Worm (Caenorhabditis elegans) whole organism, L1 larva: Measurements from ENCODE around the gene cutl-11.

Experiments used
- C16A3.4 ChIP-seq: fragments of 150-350 bp; optimal IDR thresholded peaks from 2 replicates; lab custom pipeline; 2014; ENCODE audit warnings: missing biosample characterization, missing genetic modification characterization
- Y116A8C.19 ChIP-seq: sonication (generic microtip); optimal IDR thresholded peaks from 2 replicates; lab custom pipeline; 2016; ENCODE audit warnings: missing compliant biosample characterization, missing genetic modification characterization, borderline replicate concordance
- blmp-1 ChIP-seq: fragments of 150-350 bp; optimal IDR thresholded peaks from 2 replicates; lab custom pipeline; 2014; ENCODE audit warnings: missing biosample characterization, missing genetic modification characterization
- ceh-63 ChIP-seq: fragments of 200-800 bp; sonication (Bioruptor generic); optimal IDR thresholded peaks from 2 replicates; lab custom pipeline; 2018; ENCODE audit warnings: mild to moderate bottlenecking, missing genetic modification characterization, missing compliant biosample characterization
- ceh-8 ChIP-seq: fragments of 200-800 bp; sonication (Bioruptor generic); optimal IDR thresholded peaks from 2 replicates; lab custom pipeline; 2018; ENCODE audit warnings: mild to moderate bottlenecking, missing genetic modification characterization, moderate library complexity, missing compliant biosample characterization
- ceh-88 ChIP-seq: fragments of 200-800 bp; sonication (Bioruptor generic); IDR thresholded peaks from 2 replicates; pipeline ENCODE4 v1.3.6; 2022; ENCODE audit warnings: missing genetic modification characterization, missing compliant biosample characterization
- dsc-1 ChIP-seq: sonication (generic microtip); optimal IDR thresholded peaks from 2 replicates; lab custom pipeline; 2016; ENCODE audit warnings: mild to moderate bottlenecking, missing genetic modification characterization, missing compliant biosample characterization
- efl-1 ChIP-seq, 4 experiments: fragments of 150-350 bp; optimal IDR thresholded peaks in 3 of 4; peaks in 1 of 4; 1 replicate in 1 of 4; 2 replicates in 3 of 4; lab custom pipeline; 2014; ENCODE audit warnings: missing biosample characterization in 2 of 4, missing genetic modification characterization in 2 of 4, missing genetic modification reagents in 2 of 4
- efl-3 ChIP-seq: fragments of 200-800 bp; sonication (Bioruptor generic); optimal IDR thresholded peaks from 2 replicates; lab custom pipeline; 2018; ENCODE audit warnings: mild to moderate bottlenecking, missing genetic modification characterization, missing compliant biosample characterization
- egl-13 ChIP-seq: sonication (generic microtip); optimal IDR thresholded peaks from 2 replicates; lab custom pipeline; 2016; ENCODE audit warnings: missing genotype, missing genetic modification reagents, missing genetic modification characterization, missing compliant biosample characterization
- elt-2 ChIP-seq: sonication (generic microtip); optimal IDR thresholded peaks from 2 replicates; lab custom pipeline; 2016; ENCODE audit warnings: missing genetic modification characterization, mild to moderate bottlenecking, inconsistent platforms, missing compliant biosample characterization, missing genetic modification reagents
- elt-3 ChIP-seq, 6 experiments: fragments of 150-350 bp in 1 of 6; sonication (generic microtip); optimal IDR thresholded peaks; 2 replicates each; lab custom pipeline; 2017 to 2018; ENCODE audit warnings: missing biosample characterization in 6 of 6, missing genetic modification characterization in 6 of 6, inconsistent platforms in 1 of 6
- fkh-10 ChIP-seq: sonication (generic microtip); optimal IDR thresholded peaks from 2 replicates; lab custom pipeline; 2017; ENCODE audit warnings: missing biosample characterization, missing genetic modification reagents, missing genetic modification characterization
- fkh-4 ChIP-seq: sonication (generic microtip); optimal IDR thresholded peaks from 2 replicates; lab custom pipeline; 2016; ENCODE audit warnings: missing compliant biosample characterization, missing genetic modification characterization, borderline replicate concordance
- fkh-8 ChIP-seq: sonication (generic microtip); optimal IDR thresholded peaks from 2 replicates; lab custom pipeline; 2016; ENCODE audit warnings: mild to moderate bottlenecking, missing genetic modification characterization, missing compliant biosample characterization
- grh-1 ChIP-seq: fragments of 200-800 bp; sonication (Bioruptor generic); IDR thresholded peaks from 2 replicates; pipeline ENCODE4 v1.3.6; 2022; ENCODE audit warnings: missing genetic modification reagents, missing genetic modification characterization, missing compliant biosample characterization
- irx-1 ChIP-seq: sonication (generic microtip); optimal IDR thresholded peaks from 2 replicates; lab custom pipeline; 2016; ENCODE audit warnings: missing genetic modification characterization, missing compliant biosample characterization
- isw-1 ChIP-seq: fragments of 200-800 bp; sonication (Bioruptor generic); IDR thresholded peaks from 2 replicates; pipeline ENCODE4 v1.3.6; 2022; ENCODE audit warnings: missing genetic modification characterization, missing compliant biosample characterization
- lin-13 ChIP-seq: fragments of 150-350 bp; optimal IDR thresholded peaks from 2 replicates; lab custom pipeline; 2014; ENCODE audit warnings: missing biosample characterization, missing genetic modification reagents, missing genetic modification characterization
- lin-14 ChIP-seq: fragments of 200-800 bp; sonication (Bioruptor generic); optimal IDR thresholded peaks from 2 replicates; lab custom pipeline; 2018; ENCODE audit warnings: mild to moderate bottlenecking, missing genetic modification characterization, moderate library complexity, missing compliant biosample characterization
- lir-3 ChIP-seq: sonication (generic microtip); optimal IDR thresholded peaks from 2 replicates; lab custom pipeline; 2016; ENCODE audit warnings: mild to moderate bottlenecking, missing genetic modification characterization, moderate library complexity, missing compliant biosample characterization; ENCODE audit not compliant: poor library complexity
- lsy-2 ChIP-seq, 2 experiments: fragments of 150-350 bp; optimal IDR thresholded peaks; 2 replicates each; lab custom pipeline; 2014; ENCODE audit warnings: missing biosample characterization in 2 of 2, missing genetic modification characterization in 2 of 2
- mab-9 ChIP-seq: fragments of 200-800 bp; sonication (Bioruptor generic); IDR thresholded peaks from 2 replicates; pipeline ENCODE4 v1.3.6; 2022; ENCODE audit warnings: missing genetic modification reagents, missing genetic modification characterization, missing compliant biosample characterization
- mdl-1 ChIP-seq, 2 experiments: fragments of 150-350 bp; optimal IDR thresholded peaks; 2 replicates each; lab custom pipeline; 2014 to 2017; ENCODE audit warnings: missing biosample characterization in 2 of 2, missing genetic modification characterization in 2 of 2, inconsistent platforms in 1 of 2
- mep-1 ChIP-seq: fragments of 150-350 bp; optimal IDR thresholded peaks from 2 replicates; lab custom pipeline; 2014; ENCODE audit warnings: missing biosample characterization, missing genetic modification characterization
- nhr-19 ChIP-seq: fragments of 200-800 bp; sonication (Bioruptor generic); conservative IDR thresholded peaks from 2 replicates; pipeline ENCODE4 v1.3.6; 2022; ENCODE audit warnings: missing genetic modification characterization, missing compliant biosample characterization
- nhr-20 ChIP-seq: sonication (generic microtip); optimal IDR thresholded peaks from 2 replicates; lab custom pipeline; 2016; ENCODE audit warnings: mild to moderate bottlenecking, missing genetic modification characterization, missing compliant biosample characterization
- nhr-47 ChIP-seq: sonication (generic microtip); optimal IDR thresholded peaks from 2 replicates; lab custom pipeline; 2016; ENCODE audit warnings: mild to moderate bottlenecking, missing genetic modification characterization, moderate library complexity, missing compliant biosample characterization
- nhr-71 ChIP-seq: sonication (generic microtip); optimal IDR thresholded peaks from 2 replicates; lab custom pipeline; 2016; ENCODE audit warnings: mild to moderate bottlenecking, missing genetic modification characterization, moderate library complexity, missing compliant biosample characterization
- nhr-84 ChIP-seq: sonication (generic microtip); optimal IDR thresholded peaks from 2 replicates; lab custom pipeline; 2017; ENCODE audit warnings: missing biosample characterization, missing genetic modification characterization
- nhr-90 ChIP-seq: sonication (generic microtip); optimal IDR thresholded peaks from 2 replicates; lab custom pipeline; 2016; ENCODE audit warnings: mild to moderate bottlenecking, missing genetic modification characterization, missing compliant biosample characterization; ENCODE audit not compliant: poor library complexity
- pax-3 ChIP-seq: fragments of 200-800 bp; sonication (Bioruptor generic); optimal IDR thresholded peaks from 2 replicates; lab custom pipeline; 2018; ENCODE audit warnings: mild to moderate bottlenecking, missing genetic modification characterization, moderate library complexity, missing compliant biosample characterization
- rnt-1 ChIP-seq: sonication (generic microtip); optimal IDR thresholded peaks from 2 replicates; lab custom pipeline; 2016; ENCODE audit warnings: mild to moderate bottlenecking, missing genetic modification characterization, moderate library complexity, missing compliant biosample characterization
- skn-1 ChIP-seq: fragments of 150-350 bp; optimal IDR thresholded peaks from 2 replicates; lab custom pipeline; 2014; ENCODE audit warnings: missing biosample characterization, missing genetic modification characterization
- snu-23 ChIP-seq: sonication (generic microtip); optimal IDR thresholded peaks from 2 replicates; lab custom pipeline; 2016; ENCODE audit warnings: missing genetic modification characterization, missing compliant biosample characterization
- sup-37 ChIP-seq: fragments of 200-800 bp; sonication (Bioruptor generic); optimal IDR thresholded peaks from 2 replicates; lab custom pipeline; 2018; ENCODE audit warnings: mild to moderate bottlenecking, missing genetic modification characterization, missing compliant biosample characterization
- swsn-7 ChIP-seq: sonication (generic microtip); optimal IDR thresholded peaks from 2 replicates; lab custom pipeline; 2016; ENCODE audit warnings: missing genetic modification characterization, missing compliant biosample characterization
- tbx-2 ChIP-seq: sonication (generic microtip); optimal IDR thresholded peaks from 2 replicates; lab custom pipeline; 2016; ENCODE audit warnings: missing genetic modification characterization, missing compliant biosample characterization
- unc-86 ChIP-seq: sonication (generic microtip); optimal IDR thresholded peaks from 2 replicates; lab custom pipeline; 2016; ENCODE audit warnings: missing genetic modification characterization, missing compliant biosample characterization
- unc-98 ChIP-seq: fragments of 200-800 bp; sonication (Bioruptor generic); IDR thresholded peaks from 2 replicates; pipeline ENCODE4 v1.3.6; 2022; ENCODE audit warnings: missing genetic modification characterization, missing compliant biosample characterization
- xbp-1 ChIP-seq: sonication (generic microtip); optimal IDR thresholded peaks from 2 replicates; lab custom pipeline; 2016; ENCODE audit warnings: missing genetic modification characterization, missing compliant biosample characterization
- zag-1 ChIP-seq: fragments of 150-350 bp; optimal IDR thresholded peaks from 2 replicates; lab custom pipeline; 2014; ENCODE audit warnings: missing biosample characterization, missing genetic modification characterization
- zip-4 ChIP-seq: fragments of 200-800 bp; sonication (Bioruptor generic); optimal IDR thresholded peaks from 2 replicates; lab custom pipeline; 2018; ENCODE audit warnings: mild to moderate bottlenecking, missing genetic modification characterization, moderate library complexity, missing compliant biosample characterization
- ztf-11 ChIP-seq, 2 experiments: sonication (generic microtip); optimal IDR thresholded peaks; 2 replicates each; lab custom pipeline; 2016 to 2017; ENCODE audit warnings: missing genetic modification characterization in 2 of 2, missing biosample characterization in 1 of 2, missing compliant biosample characterization in 1 of 2

The cutl-11 gene

DNA sequence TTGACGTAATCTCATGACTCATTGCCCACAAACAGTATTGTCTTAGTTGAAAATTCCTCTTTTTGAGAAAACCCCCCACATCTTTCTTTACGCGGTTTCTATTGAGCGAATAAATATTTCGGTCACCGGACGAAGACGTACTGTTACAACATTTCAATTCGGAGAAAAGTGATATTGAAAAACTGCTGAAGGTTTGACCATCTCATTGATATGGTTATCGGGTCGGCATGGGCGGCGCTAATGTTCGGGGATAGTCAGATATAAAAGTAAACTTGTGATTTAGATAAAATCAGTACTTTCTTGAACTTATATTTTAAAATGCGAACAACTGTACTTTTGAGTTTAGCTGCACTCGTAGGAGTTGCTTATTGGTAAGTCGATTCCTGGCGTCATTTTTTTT is 3.5 kb downstream of the cutl-11 start, which contains the start of gene T04F8.8:
Gene T04F8.8 (plus strand): TSS at position 301 of the 400 bp plus-strand sequence.
- TF ChIP-seq blmp-1 (peak; percentile 47), lin-14 (GFP tag; lab: Kevin White, UChicago) (peak; percentile 22), lir-3 (tag; lab: Kevin White, UChicago) (no peak), elt-3 (tag; optimal IDR thresholded peaks at IDR 0.05; lab: Kevin White, UChicago) (peak in 1 of 6 experiments; percentile 16), nhr-71 (tag; lab: Kevin White, UChicago) (peak; percentile 10)
- TF ChIP-seq, all 84 proteins: peak for 4

DNA sequence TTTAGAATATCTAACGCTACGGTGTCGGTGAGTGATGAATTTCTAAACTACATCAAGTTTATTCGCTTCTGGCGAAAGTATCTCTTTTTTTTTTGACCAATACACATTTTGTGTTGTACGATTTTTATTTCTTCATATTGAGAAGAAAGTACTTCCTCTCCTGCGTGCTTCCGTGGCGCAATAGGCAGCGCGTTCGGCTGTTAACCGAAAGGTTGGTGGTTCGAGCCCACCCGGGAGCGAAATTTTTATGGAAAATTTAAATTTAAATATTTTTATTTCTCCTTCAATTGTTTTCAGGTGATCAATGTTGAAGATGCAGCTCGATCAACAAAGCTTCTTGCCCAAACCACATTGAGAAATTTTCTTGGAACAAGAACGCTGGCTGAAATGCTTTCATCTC is 5.1 kb downstream of the cutl-11 start:
- TF ChIP-seq mdl-1 (tag; optimal IDR thresholded peaks at IDR 0.05; lab: Kevin White, UChicago) (peak in 1 of 2 experiments; percentile 40), nhr-71 (tag; lab: Kevin White, UChicago) (peak; percentile 62), snu-23 (GFP tag; lab: Kevin White, UChicago) (peak; percentile 49), nhr-19 (peak; percentile 14; the same call in 1 of the 2 replicates), blmp-1 (peak; percentile 23), lin-14 (GFP tag; lab: Kevin White, UChicago) (peak; percentile 5), rnt-1 (tag; lab: Kevin White, UChicago) (peak; percentile 35), skn-1 (tag; lab: Kevin White, UChicago) (peak; percentile 20), nhr-20 (tag; lab: Kevin White, UChicago) (peak; percentile 43), fkh-8 (no peak), ceh-63 (GFP tag; lab: Kevin White, UChicago) (no peak), mep-1 (tag; lab: Kevin White, UChicago) (peak; percentile 36), fkh-10 (no peak), egl-13 (tag; lab: Kevin White, UChicago) (no peak), elt-3 (tag; optimal IDR thresholded peaks at IDR 0.05; lab: Kevin White, UChicago) (peak in 1 of 6 experiments; percentile 49), Y116A8C.19 (tag; lab: Kevin White, UChicago) (no peak), nhr-84 (no peak), efl-1 (optimal IDR thresholded peaks at IDR 0.05; lab: Kevin White, UChicago) (no peak), efl-1 (GFP tag; optimal IDR thresholded peaks at IDR 0.05 in 1 of 2; lab: Kevin White, UChicago) (no peak), unc-98 (GFP tag; lab: Robert Waterston, UW) (no peak), elt-2 (tag; lab: Kevin White, UChicago) (peak; percentile 27), zip-4 (GFP tag; lab: Kevin White, UChicago) (no peak), tbx-2 (tag; lab: Kevin White, UChicago) (peak; percentile 25), swsn-7 (tag; lab: Kevin White, UChicago) (peak; percentile 21), zag-1 (tag; lab: Kevin White, UChicago) (no peak), nhr-90 (peak; percentile 58), nhr-47 (peak; percentile 35), C16A3.4 (peak; percentile 25), lsy-2 (tag; optimal IDR thresholded peaks at IDR 0.05; lab: Kevin White, UChicago) (peak in 1 of 2 experiments; percentile 2)

DNA sequence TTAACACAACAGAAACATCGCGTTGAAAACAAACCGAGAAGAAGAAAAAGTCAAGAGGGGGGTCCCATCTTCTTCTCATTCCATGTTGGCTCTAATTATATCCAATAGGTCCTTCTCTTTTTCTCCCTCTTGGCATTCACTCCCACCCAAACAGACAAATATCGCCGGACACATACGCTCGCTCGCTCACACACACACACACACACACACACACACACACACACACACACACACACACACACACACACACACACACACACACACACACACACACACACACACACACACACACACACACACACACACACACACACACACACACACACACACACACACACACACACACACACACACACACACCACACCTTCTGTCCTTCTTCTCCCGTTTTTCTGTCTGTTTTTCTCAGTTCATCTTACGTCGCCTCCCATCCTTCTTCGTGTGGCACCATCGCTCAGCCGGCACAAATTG is 6.8 kb downstream of the cutl-11 start, which contains the start of gene sto-4:
Gene sto-4 (plus strand): TSS at position 360 of the 469 bp plus-strand sequence.
- TF ChIP-seq ceh-88 = peak; percentile 65
- peak; percentile 24 for TF ChIP-seq lir-3 (tag; lab: Kevin White, UChicago)
- peak in 1 of 2 experiments; percentile 76 for TF ChIP-seq ztf-11 (tag; optimal IDR thresholded peaks at IDR 0.05; lab: Kevin White, UChicago)
- TF ChIP-seq lin-13 (GFP tag; lab: Kevin White, UChicago) = peak; percentile 38
- TF ChIP-seq lin-14 (GFP tag; lab: Kevin White, UChicago) = peak; percentile 98
- TF ChIP-seq unc-86 (tag; lab: Kevin White, UChicago) = peak; percentile 90
- peak; percentile 95 for TF ChIP-seq ceh-8
- peak; percentile 93 for TF ChIP-seq ceh-63 (GFP tag; lab: Kevin White, UChicago)
- TF ChIP-seq fkh-8 = peak; percentile 86
- TF ChIP-seq zip-4 (GFP tag; lab: Kevin White, UChicago) = peak; percentile 83
- peak; percentile 75 for TF ChIP-seq nhr-19
- peak; percentile 9 to 57 for TF ChIP-seq lsy-2 (tag; optimal IDR thresholded peaks at IDR 0.05; lab: Kevin White, UChicago)
- TF ChIP-seq xbp-1 (tag; lab: Kevin White, UChicago) = peak; percentile 69
- TF ChIP-seq irx-1 (tag; lab: Kevin White, UChicago) = peak; percentile 76
- TF ChIP-seq grh-1 = peak; percentile 78
- peak; percentile 50 for TF ChIP-seq fkh-4 (tag; lab: Kevin White, UChicago)
- peak; percentile 92 for TF ChIP-seq pax-3 (tag; lab: Kevin White, UChicago)
- peak; percentile 69 for TF ChIP-seq mab-9 (GFP tag; lab: Robert Waterston, UW)
- TF ChIP-seq efl-3 (GFP tag; lab: Kevin White, UChicago) = peak; percentile 66
- TF ChIP-seq nhr-90 = peak; percentile 77
- peak; percentile 89 for TF ChIP-seq nhr-47
- TF ChIP-seq tbx-2 (tag; lab: Kevin White, UChicago) = peak; percentile 75
- TF ChIP-seq sup-37 (GFP tag; lab: Kevin White, UChicago) = peak; percentile 81
- TF ChIP-seq dsc-1 (tag; lab: Kevin White, UChicago) = peak; percentile 68
- TF ChIP-seq snu-23 (GFP tag; lab: Kevin White, UChicago) = peak; percentile 38
- peak; percentile 55 for TF ChIP-seq isw-1 (GFP tag; lab: Robert Waterston, UW)
- TF ChIP-seq mdl-1 (tag; optimal IDR thresholded peaks at IDR 0.05; lab: Kevin White, UChicago) = peak in 1 of 2 experiments; percentile 21
- TF ChIP-seq nhr-20 (tag; lab: Kevin White, UChicago) = peak; percentile 27
